Fruit fly (Drosophila melanogaster) whole organism, embryonic: ENCODE results near the gene Cfp1.
A peak's percentile ranks its signal among the peaks of the same experiment; 100 is the strongest.

Experiments used
- B-H2 ChIP-seq: fragments of 200-800 bp; sonication (Bioruptor generic); optimal IDR thresholded peaks from 2 replicates; lab custom pipeline; 2018; ENCODE audit warnings: missing biosample characterization, mild to moderate bottlenecking, missing genetic modification characterization
- C15 ChIP-seq: fragments of 200-800 bp; sonication (Bioruptor generic); IDR thresholded peaks from 3 replicates; pipeline ENCODE4 v1.3.6; 2022; ENCODE audit warnings: missing biosample characterization, missing genetic modification characterization
- CG12391 ChIP-seq: fragments of 200-800 bp; sonication (Bioruptor generic); optimal IDR thresholded peaks from 3 replicates; lab custom pipeline; 2018; ENCODE audit warnings: missing biosample characterization, mild to moderate bottlenecking, missing genetic modification characterization, moderate library complexity
- CG12942 ChIP-seq: fragments of 200-800 bp; sonication (Bioruptor generic); optimal IDR thresholded peaks from 3 replicates; lab custom pipeline; 2016; ENCODE audit warnings: missing biosample characterization, missing genetic modification characterization
- CG16815 ChIP-seq: fragments of 200-800 bp; sonication (Bioruptor generic); optimal IDR thresholded peaks from 3 replicates; lab custom pipeline; 2017; ENCODE audit warnings: missing biosample characterization, mild to moderate bottlenecking, missing genetic modification characterization
- CG17186 ChIP-seq: fragments of 200-800 bp; sonication (Bioruptor generic); optimal IDR thresholded peaks from 3 replicates; lab custom pipeline; 2017; ENCODE audit warnings: missing biosample characterization, missing genetic modification reagents, missing genetic modification characterization
- CG17568 ChIP-seq: fragments of 200-800 bp; sonication (Bioruptor generic); optimal IDR thresholded peaks from 2 replicates; lab custom pipeline; 2018; ENCODE audit warnings: missing biosample characterization, mild to moderate bottlenecking, missing genetic modification characterization, moderate library complexity
- CG17802 ChIP-seq: fragments of 200-800 bp; sonication (Bioruptor generic); optimal IDR thresholded peaks from 2 replicates; lab custom pipeline; 2018; ENCODE audit warnings: missing biosample characterization, mild to moderate bottlenecking, missing genetic modification characterization, moderate library complexity
- CG18262 ChIP-seq: fragments of 200-800 bp; optimal IDR thresholded peaks from 3 replicates; lab custom pipeline; 2019; ENCODE audit warnings: missing biosample characterization, mild to moderate bottlenecking, missing genetic modification characterization, moderate library complexity
- CG2712 ChIP-seq: fragments of 200-800 bp; optimal IDR thresholded peaks from 3 replicates; lab custom pipeline; 2019; ENCODE audit warnings: missing biosample characterization, mild to moderate bottlenecking, missing genetic modification characterization, moderate library complexity
- CG32532 ChIP-seq: fragments of 200-800 bp; sonication (Bioruptor generic); IDR thresholded peaks from 2 replicates; pipeline ENCODE4 v1.3.6; 2022; ENCODE audit warnings: missing biosample characterization, missing genetic modification characterization
- CG3847 ChIP-seq: fragments of 200-800 bp; sonication (Bioruptor generic); IDR thresholded peaks from 2 replicates; pipeline ENCODE4 v1.3.6; 2022; ENCODE audit warnings: missing biosample characterization, missing genetic modification characterization
- CG4730 ChIP-seq: fragments of 200-800 bp; sonication (Bioruptor generic); IDR thresholded peaks from 2 replicates; pipeline ENCODE4 v1.3.6; 2022; ENCODE audit warnings: missing biosample characterization, missing genetic modification characterization
- CG6175 ChIP-seq: fragments of 200-800 bp; sonication (Bioruptor generic); IDR thresholded peaks from 3 replicates; pipeline ENCODE4 v1.3.6; 2022; ENCODE audit warnings: missing biosample characterization, missing genetic modification characterization
- CG6272 ChIP-seq: fragments of 200-800 bp; sonication (Bioruptor generic); IDR thresholded peaks from 2 replicates; pipeline ENCODE4 v1.3.6; 2022; ENCODE audit warnings: missing biosample characterization, missing genetic modification characterization
- CG7357 ChIP-seq: fragments of 200-800 bp; sonication (Bioruptor generic); IDR thresholded peaks from 3 replicates; pipeline ENCODE4 v1.3.6; 2022; ENCODE audit warnings: missing biosample characterization, missing genetic modification characterization
- CG7987 ChIP-seq: fragments of 200-800 bp; sonication (Bioruptor generic); optimal IDR thresholded peaks from 2 replicates; lab custom pipeline; 2018; ENCODE audit warnings: missing biosample characterization, mild to moderate bottlenecking, missing genetic modification characterization, moderate library complexity
- CG8478 ChIP-seq: fragments of >200 bp; optimal IDR thresholded peaks from 2 replicates; lab custom pipeline; 2018
- CG9437 ChIP-seq: fragments of 200-800 bp; sonication (Bioruptor generic); optimal IDR thresholded peaks from 2 replicates; lab custom pipeline; 2018; ENCODE audit warnings: missing biosample characterization, mild to moderate bottlenecking, missing genetic modification characterization
- CG9727 ChIP-seq: fragments of 200-800 bp; sonication (Bioruptor generic); optimal IDR thresholded peaks from 3 replicates; lab custom pipeline; 2017; ENCODE audit warnings: missing biosample characterization, mild to moderate bottlenecking, missing genetic modification characterization
- CG9932 ChIP-seq: fragments of 200-800 bp; sonication (Bioruptor generic); IDR thresholded peaks from 2 replicates; pipeline ENCODE4 v1.3.6; 2022; ENCODE audit warnings: missing biosample characterization, missing genetic modification characterization
- CrebB ChIP-seq: fragments of 200-800 bp; sonication (Bioruptor generic); optimal IDR thresholded peaks from 3 replicates; lab custom pipeline; 2018; ENCODE audit warnings: missing biosample characterization, mild to moderate bottlenecking, missing genetic modification characterization
- Dek ChIP-seq: fragments of 200-800 bp; sonication (Bioruptor generic); optimal IDR thresholded peaks from 3 replicates; lab custom pipeline; 2019; ENCODE audit warnings: missing biosample characterization, mild to moderate bottlenecking, missing genetic modification characterization, moderate library complexity
- Dfd ChIP-seq, 2 experiments: fragments of >200 bp; optimal IDR thresholded peaks; 2 replicates each; lab custom pipeline; 2017; ENCODE audit warnings: missing biosample characterization in 2 of 2, missing genetic modification characterization in 2 of 2
- HHEX ChIP-seq: fragments of 200-800 bp; sonication (Bioruptor generic); optimal IDR thresholded peaks from 3 replicates; lab custom pipeline; 2017; ENCODE audit warnings: missing biosample characterization, mild to moderate bottlenecking, missing genetic modification characterization, missing genetic modification reagents
- Hr78 ChIP-seq, 2 experiments: fragments of 200-800 bp in 1 of 2; fragments of >200 bp in 1 of 2; sonication (Bioruptor generic) in 1 of 2; optimal IDR thresholded peaks; 2 replicates each; lab custom pipeline; 2017 to 2019; ENCODE audit warnings: missing biosample characterization in 2 of 2, missing genetic modification characterization in 2 of 2, mild to moderate bottlenecking in 1 of 2, moderate library complexity in 1 of 2
- Hsf ChIP-seq: fragments of 200-800 bp; sonication (Bioruptor generic); optimal IDR thresholded peaks from 3 replicates; lab custom pipeline; 2016; ENCODE audit warnings: missing biosample characterization, missing genetic modification characterization
- Lhr ChIP-seq: fragments of 200-800 bp; sonication (Bioruptor generic); optimal IDR thresholded peaks from 3 replicates; lab custom pipeline; 2017; ENCODE audit warnings: mild to moderate bottlenecking, missing biosample characterization, missing genetic modification reagents, missing genetic modification characterization
- MBD-R2 ChIP-seq: fragments of 200-800 bp; sonication (Bioruptor generic); IDR thresholded peaks from 2 replicates; pipeline ENCODE4 v1.3.6; 2022; ENCODE audit warnings: missing biosample characterization, missing genetic modification characterization
- Med ChIP-seq: fragments of 200-800 bp; sonication (Bioruptor generic); peaks from one replicate; lab custom pipeline; 2016; ENCODE audit warnings: missing biosample characterization, missing genetic modification characterization, mild to moderate bottlenecking, inconsistent platforms, moderate library complexity
- Nf-YB ChIP-seq: fragments of 200-800 bp; sonication (Bioruptor generic); optimal IDR thresholded peaks from 3 replicates; lab custom pipeline; 2019; ENCODE audit warnings: missing biosample characterization, mild to moderate bottlenecking, missing genetic modification characterization, moderate library complexity
- Opbp ChIP-seq: fragments of 200-800 bp; sonication (Bioruptor generic); IDR thresholded peaks from 3 replicates; pipeline ENCODE4 v1.3.6; 2022; ENCODE audit warnings: missing biosample characterization, missing genetic modification characterization; ENCODE audit not compliant: partially characterized antibody
- Scr ChIP-seq: fragments of 200-800 bp; sonication (Bioruptor generic); IDR thresholded peaks from 2 replicates; pipeline ENCODE4 v1.3.6; 2022; ENCODE audit warnings: missing biosample characterization, missing genetic modification characterization; ENCODE audit not compliant: partially characterized antibody
- ab ChIP-seq: fragments of 200-800 bp; sonication (Bioruptor generic); optimal IDR thresholded peaks from 2 replicates; lab custom pipeline; 2016; ENCODE audit warnings: missing biosample characterization, missing genetic modification characterization
- ase ChIP-seq: fragments of 200-800 bp; sonication (Bioruptor generic); IDR thresholded peaks from 3 replicates; pipeline ENCODE4 v1.3.6; 2022; ENCODE audit warnings: missing biosample characterization, missing genetic modification characterization
- bbx ChIP-seq: fragments of 200-800 bp; sonication (Bioruptor generic); IDR thresholded peaks from 2 replicates; pipeline ENCODE4 v1.3.6; 2022; ENCODE audit warnings: missing biosample characterization, missing genetic modification characterization; ENCODE audit not compliant: partially characterized antibody
- bowl ChIP-seq: fragments of 200-800 bp; sonication (Bioruptor generic); IDR thresholded peaks from 2 replicates; pipeline ENCODE4 v1.3.6; 2022; ENCODE audit warnings: missing biosample characterization, missing genetic modification characterization
- chm ChIP-seq: fragments of 200-800 bp; sonication (Bioruptor generic); IDR thresholded peaks from 2 replicates; pipeline ENCODE4 v1.3.6; 2022; ENCODE audit warnings: missing biosample characterization, missing genetic modification characterization
- crp ChIP-seq, 2 experiments: fragments of 200-800 bp; sonication (Bioruptor generic); optimal IDR thresholded peaks; 2 replicates in 1 of 2; 3 replicates in 1 of 2; lab custom pipeline; 2017; ENCODE audit warnings: missing biosample characterization in 2 of 2, missing genetic modification characterization in 2 of 2, mild to moderate bottlenecking in 1 of 2, moderate library complexity in 1 of 2
- disco-r ChIP-seq: fragments of 200-800 bp; sonication (Bioruptor generic); optimal IDR thresholded peaks from 2 replicates; lab custom pipeline; 2016; ENCODE audit warnings: missing biosample characterization, missing genetic modification characterization
- dm ChIP-seq: fragments of 200-800 bp; sonication (Bioruptor generic); optimal IDR thresholded peaks from 3 replicates; lab custom pipeline; 2016; ENCODE audit warnings: missing biosample characterization, missing genetic modification characterization
- fd96Cb ChIP-seq: fragments of 200-800 bp; sonication (Bioruptor generic); optimal IDR thresholded peaks from 2 replicates; lab custom pipeline; 2018; ENCODE audit warnings: missing biosample characterization, mild to moderate bottlenecking, missing genetic modification characterization, moderate library complexity
- ham ChIP-seq: fragments of 200-800 bp; sonication (Bioruptor generic); IDR thresholded peaks from 2 replicates; pipeline ENCODE4 v1.3.6; 2022; ENCODE audit warnings: missing biosample characterization, missing genetic modification characterization
- insv ChIP-seq, 2 experiments: fragments of 200-800 bp; sonication (Bioruptor generic); optimal IDR thresholded peaks; 3 replicates each; lab custom pipeline; 2016 to 2018; ENCODE audit warnings: missing biosample characterization in 2 of 2, missing genetic modification characterization in 2 of 2
- p53 ChIP-seq: fragments of 200-800 bp; sonication (Bioruptor generic); optimal IDR thresholded peaks from 2 replicates; lab custom pipeline; 2016; ENCODE audit warnings: missing biosample characterization, missing genetic modification characterization
- pnt ChIP-seq: fragments of 200-800 bp; sonication (Bioruptor generic); optimal IDR thresholded peaks from 3 replicates; lab custom pipeline; 2016; ENCODE audit warnings: missing biosample characterization, missing genetic modification characterization
- rib ChIP-seq: fragments of 200-800 bp; sonication (Bioruptor generic); IDR thresholded peaks from 2 replicates; pipeline ENCODE4 v1.3.6; 2022; ENCODE audit warnings: missing biosample characterization, missing genetic modification characterization
- row ChIP-seq: fragments of 200-800 bp; sonication (Bioruptor generic); IDR thresholded peaks from 3 replicates; pipeline ENCODE4 v1.3.6; 2022; ENCODE audit warnings: missing biosample characterization, missing genetic modification characterization
- slp2 ChIP-seq: fragments of 200-800 bp; sonication (Bioruptor generic); optimal IDR thresholded peaks from 2 replicates; lab custom pipeline; 2016; ENCODE audit warnings: missing biosample characterization, missing genetic modification characterization
- sqz ChIP-seq: fragments of 200-800 bp; sonication (Bioruptor generic); optimal IDR thresholded peaks from 3 replicates; lab custom pipeline; 2018; ENCODE audit warnings: missing biosample characterization, mild to moderate bottlenecking, missing genetic modification characterization
- unc-4 ChIP-seq: fragments of 200-800 bp; sonication (Bioruptor generic); IDR thresholded peaks from 2 replicates; pipeline ENCODE4 v1.3.6; 2022; ENCODE audit warnings: missing biosample characterization, missing genetic modification characterization; ENCODE audit not compliant: partially characterized antibody
- unpg ChIP-seq: fragments of 200-800 bp; sonication (Bioruptor generic); optimal IDR thresholded peaks from 3 replicates; lab custom pipeline; 2018; ENCODE audit warnings: missing biosample characterization, mild to moderate bottlenecking, missing genetic modification characterization, moderate library complexity

The Cfp1 gene

DNA sequence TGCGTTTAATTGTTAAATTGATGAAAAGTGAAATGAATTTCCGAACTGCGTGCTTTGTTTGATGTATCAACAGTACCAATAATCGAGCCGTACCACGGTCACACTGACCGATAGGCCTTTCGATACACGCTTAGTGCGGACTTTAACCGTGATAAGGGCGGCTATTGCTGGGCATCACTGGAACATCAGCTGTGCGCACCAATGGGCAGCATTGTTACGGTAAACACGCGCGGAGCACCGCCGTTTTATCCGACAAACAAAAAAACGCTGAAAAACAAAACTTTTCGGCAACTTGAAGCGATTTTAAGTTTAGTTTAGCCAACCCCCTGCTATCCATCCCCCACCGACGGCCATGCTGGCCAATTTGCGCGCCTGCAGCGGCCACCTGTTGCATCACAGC lies 46.4 kb upstream of the Cfp1 start, which contains the start of the genes c12.1 and c12.2 (continued):
- TF ChIP-seq slp2 (GFP tag; lab: Kevin White, UChicago) (no peak), unpg (GFP tag; lab: Kevin White, UChicago) (no peak), chm (GFP tag; lab: Robert Waterston, UW) (no peak), CG12942 (GFP tag; lab: Kevin White, UChicago) (no peak), row (GFP tag; lab: Robert Waterston, UW) (0 out of 3 replicates have a peak, but pooled peaks have one; percentile 24), CG16815 (GFP tag; lab: Kevin White, UChicago) (no peak), fd96Cb (tag; lab: Kevin White, UChicago) (no peak), pnt (GFP tag; lab: Kevin White, UChicago) (no peak), Med (GFP tag; lab: Kevin White, UChicago) (peak; percentile 89), Lhr (GFP tag; lab: Kevin White, UChicago) (peak; percentile 34), CG4730 (GFP tag; lab: Robert Waterston, UW) (no peak), CG8478 (lab: Kevin White, UChicago) (no peak), CG12391 (tag; lab: Kevin White, UChicago) (peak; percentile 1), CG9932 (GFP tag; lab: Robert Waterston, UW) (no peak), CG2712 (tag; lab: Kevin White, UChicago) (no peak), CG17568 (GFP tag; lab: Kevin White, UChicago) (no peak), C15 (no peak), crp (GFP tag; optimal IDR thresholded peaks at IDR 0.05; lab: Kevin White, UChicago) (peak; percentile 94 to 99), MBD-R2 (peak; percentile 100), rib (GFP tag; lab: Robert Waterston, UW) (no peak), Scr (GFP tag; lab: Robert Waterston, UW) (peak; percentile 51), bowl (no peak), disco-r (GFP tag; lab: Kevin White, UChicago) (no peak), CG3847 (GFP tag; lab: Robert Waterston, UW) (peak; percentile 77), Hsf (GFP tag; lab: Kevin White, UChicago) (no peak), CG17186 (peak; percentile 87), B-H2 (no peak), sqz (GFP tag; lab: Kevin White, UChicago) (no peak), unc-4 (GFP tag; lab: Robert Waterston, UW) (peak; percentile 64), Opbp (GFP tag; lab: Robert Waterston, UW) (peak; percentile 74), Nf-YB (GFP tag; lab: Kevin White, UChicago) (peak; percentile 6), ab (GFP tag; lab: Kevin White, UChicago) (no peak), HHEX (no peak), dm (GFP tag; lab: Kevin White, UChicago) (peak; percentile 88), CG6272 (no peak), CG32532 (no peak), bbx (GFP tag; lab: Robert Waterston, UW) (peak; percentile 64), CG7357 (GFP tag; lab: Robert Waterston, UW) (no peak), ase (GFP tag; lab: Robert Waterston, UW) (no peak), CG9727 (GFP tag; lab: Kevin White, UChicago) (no peak), ham (GFP tag; lab: Robert Waterston, UW) (no peak), CG7987 (GFP tag; lab: Kevin White, UChicago) (peak; percentile 51), insv (GFP tag; optimal IDR thresholded peaks at IDR 0.05; lab: Kevin White, UChicago) (peak in 1 of 2 experiments; percentile 51), Hr78 (GFP tag; optimal IDR thresholded peaks at IDR 0.05; lab: Kevin White, UChicago) (peak in 1 of 2 experiments; percentile 35), CG6175 (no peak), CG17802 (tag; lab: Kevin White, UChicago) (no peak), Dfd (GFP tag; optimal IDR thresholded peaks at IDR 0.05; lab: Kevin White, UChicago) (no peak), Dek (tag; lab: Kevin White, UChicago) (no peak), p53 (GFP tag; lab: Kevin White, UChicago) (no peak), CG18262 (no peak), CrebB (tag; lab: Kevin White, UChicago) (no peak), CG9437 (GFP tag; lab: Kevin White, UChicago) (no peak)
